Worm (Caenorhabditis elegans) whole organism, L4 larva: Measurements from ENCODE around the gene C48D1.1.

Experiments
- F44E2.7 ChIP-seq: fragments of 200-800 bp; sonication (Bioruptor generic); IDR thresholded peaks from 2 replicates; pipeline ENCODE4 v2.1.2; 2022; ENCODE audit warnings: missing genetic modification characterization, missing compliant biosample characterization
- F49E8.2 ChIP-seq: sonication (generic microtip); optimal IDR thresholded peaks from 2 replicates; lab custom pipeline; 2016; ENCODE audit warnings: missing compliant biosample characterization, mild to moderate bottlenecking, missing genetic modification characterization, borderline replicate concordance
- Y48G9A.11 ChIP-seq: fragments of 200-800 bp; sonication (Bioruptor generic); IDR thresholded peaks from 2 replicates; pipeline ENCODE4 v1.3.6; 2022; ENCODE audit warnings: missing genetic modification reagents, missing genetic modification characterization, missing compliant biosample characterization
- ZK337.2 ChIP-seq: fragments of 200-800 bp; sonication (Bioruptor generic); IDR thresholded peaks from 2 replicates; pipeline ENCODE4 v1.3.6; 2022; ENCODE audit warnings: missing genetic modification reagents, missing genetic modification characterization, missing compliant biosample characterization
- aha-1 ChIP-seq: fragments of 150-350 bp; peaks from one replicate; lab custom pipeline; 2014; ENCODE audit warnings: missing biosample characterization, missing genetic modification characterization
- aly-2 ChIP-seq: sonication (generic microtip); optimal IDR thresholded peaks from 2 replicates; lab custom pipeline; 2018; ENCODE audit warnings: missing biosample characterization, missing genetic modification characterization
- ama-1 ChIP-seq: fragments of 150-350 bp; optimal IDR thresholded peaks from 2 replicates; lab custom pipeline; 2014; ENCODE audit warnings: inconsistent platforms, mixed read lengths
- arid-1 ChIP-seq: fragments of 200-800 bp; sonication (Bioruptor generic); conservative IDR thresholded peaks from 2 replicates; pipeline ENCODE4 v1.3.6; 2022; ENCODE audit warnings: missing genetic modification reagents, missing genetic modification characterization, missing compliant biosample characterization
- attf-4 ChIP-seq: sonication (generic microtip); optimal IDR thresholded peaks from 3 replicates; lab custom pipeline; 2017; ENCODE audit warnings: missing biosample characterization, missing genetic modification characterization
- ceh-32 ChIP-seq: sonication (generic microtip); optimal IDR thresholded peaks from 2 replicates; lab custom pipeline; 2016; ENCODE audit warnings: mild to moderate bottlenecking, missing genetic modification characterization, missing compliant biosample characterization; ENCODE audit not compliant: poor library complexity
- ceh-82 ChIP-seq: sonication (generic microtip); optimal IDR thresholded peaks from 2 replicates; lab custom pipeline; 2017; ENCODE audit warnings: missing biosample characterization, missing genetic modification characterization
- ces-1 ChIP-seq: fragments of 150-350 bp; sonication (generic microtip); optimal IDR thresholded peaks from 4 replicates; lab custom pipeline; 2014; ENCODE audit warnings: missing biosample characterization, missing genetic modification reagents, missing genetic modification characterization
- daf-16 ChIP-seq, 3 experiments: sonication (generic microtip); optimal IDR thresholded peaks; 2 replicates each; lab custom pipeline; 2016 to 2017; ENCODE audit warnings: missing genetic modification characterization in 3 of 3, missing genetic modification reagents in 3 of 3, mild to moderate bottlenecking in 2 of 3, missing compliant biosample characterization in 2 of 3, missing biosample characterization in 1 of 3, moderate library complexity in 1 of 3
- daf-8 ChIP-seq: fragments of 200-800 bp; sonication (Bioruptor generic); IDR thresholded peaks from 2 replicates; pipeline ENCODE4 v1.3.6; 2022; ENCODE audit warnings: missing genetic modification characterization, missing compliant biosample characterization
- dmd-6 ChIP-seq: fragments of 200-800 bp; sonication (Bioruptor generic); IDR thresholded peaks from 2 replicates; pipeline ENCODE4 v1.3.6; 2022; ENCODE audit warnings: missing genetic modification reagents, missing genetic modification characterization, missing compliant biosample characterization
- dmd-9 ChIP-seq: fragments of 200-800 bp; sonication (Bioruptor generic); IDR thresholded peaks from 2 replicates; pipeline ENCODE4 v1.3.6; 2022; ENCODE audit warnings: missing genetic modification reagents, missing genetic modification characterization, missing compliant biosample characterization
- dpl-1 ChIP-seq: fragments of 150-350 bp; optimal IDR thresholded peaks from 2 replicates; lab custom pipeline; 2014; ENCODE audit warnings: missing biosample characterization, missing genetic modification reagents, missing genetic modification characterization
- dve-1 ChIP-seq: sonication (generic microtip); optimal IDR thresholded peaks from 2 replicates; lab custom pipeline; 2017; ENCODE audit warnings: antibody characterized with exemption, mild to moderate bottlenecking, missing genetic modification characterization, missing compliant biosample characterization; ENCODE audit not compliant: insufficient read depth
- fos-1 ChIP-seq: fragments of 150-350 bp; optimal IDR thresholded peaks from 2 replicates; lab custom pipeline; 2014; ENCODE audit warnings: missing biosample characterization, missing genetic modification characterization
- hif-1 ChIP-seq, 2 experiments: sonication (generic microtip); optimal IDR thresholded peaks; 2 replicates each; lab custom pipeline; 2016 to 2017; ENCODE audit warnings: missing compliant biosample characterization in 2 of 2, missing genetic modification characterization in 2 of 2, missing genetic modification reagents in 2 of 2, missing genotype in 2 of 2, mild to moderate bottlenecking in 1 of 2
- lin-1 ChIP-seq: fragments of 200-800 bp; sonication (Bioruptor generic); IDR thresholded peaks from 2 replicates; pipeline ENCODE4 v1.3.6; 2022; ENCODE audit warnings: missing genetic modification reagents, missing genetic modification characterization, missing compliant biosample characterization
- lin-15B ChIP-seq: fragments of 150-350 bp; sonication (generic microtip); optimal IDR thresholded peaks from 3 replicates; lab custom pipeline; 2014; ENCODE audit warnings: missing biosample characterization, missing genetic modification characterization
- lin-29 ChIP-seq: fragments of 200-800 bp; sonication (Bioruptor generic); IDR thresholded peaks from 2 replicates; pipeline ENCODE4 v1.3.6; 2022; ENCODE audit warnings: missing genetic modification reagents, missing genetic modification characterization, missing compliant biosample characterization
- lin-38 ChIP-seq: fragments of 200-800 bp; sonication (Bioruptor generic); IDR thresholded peaks from 2 replicates; pipeline ENCODE4 v1.3.6; 2022; ENCODE audit warnings: missing genetic modification reagents, missing genetic modification characterization, missing compliant biosample characterization
- lin-39 ChIP-seq: fragments of 150-350 bp; optimal IDR thresholded peaks from 2 replicates; lab custom pipeline; 2014; ENCODE audit warnings: missing biosample characterization, missing genetic modification reagents, missing genetic modification characterization
- lsy-2 ChIP-seq, 2 experiments: fragments of 150-350 bp in 1 of 2; sonication (generic microtip) in 1 of 2; optimal IDR thresholded peaks; 2 replicates each; lab custom pipeline; 2014 to 2017; ENCODE audit warnings: missing biosample characterization in 2 of 2, missing genetic modification characterization in 2 of 2
- mdt-29 ChIP-seq: fragments of 200-800 bp; sonication (Bioruptor generic); IDR thresholded peaks from 2 replicates; pipeline ENCODE4 v1.3.6; 2022; ENCODE audit warnings: missing genetic modification reagents, missing genetic modification characterization, missing compliant biosample characterization
- mxl-3 ChIP-seq: fragments of 200-800 bp; sonication (Bioruptor generic); optimal IDR thresholded peaks from 2 replicates; lab custom pipeline; 2018; ENCODE audit warnings: mild to moderate bottlenecking, missing genetic modification characterization, missing compliant biosample characterization
- nhr-102 ChIP-seq: sonication (generic microtip); optimal IDR thresholded peaks from 2 replicates; lab custom pipeline; 2016; ENCODE audit warnings: mild to moderate bottlenecking, missing genetic modification characterization, moderate library complexity, missing compliant biosample characterization
- nhr-111 ChIP-seq: fragments of 200-800 bp; sonication (Bioruptor generic); optimal IDR thresholded peaks from 2 replicates; lab custom pipeline; 2018; ENCODE audit warnings: mild to moderate bottlenecking, missing genetic modification characterization, missing compliant biosample characterization
- nhr-25 ChIP-seq: sonication (generic microtip); optimal IDR thresholded peaks from 2 replicates; lab custom pipeline; 2017; ENCODE audit warnings: missing genetic modification characterization, mild to moderate bottlenecking, missing compliant biosample characterization, antibody characterized with exemption, moderate library complexity, borderline replicate concordance; ENCODE audit not compliant: insufficient read depth
- saeg-2 ChIP-seq: fragments of 200-800 bp; sonication (Bioruptor generic); IDR thresholded peaks from 2 replicates; pipeline ENCODE4 v1.3.6; 2022; ENCODE audit warnings: missing genetic modification reagents, missing genetic modification characterization, missing compliant biosample characterization
- set-16 ChIP-seq: fragments of 200-800 bp; sonication (Bioruptor generic); IDR thresholded peaks from 2 replicates; pipeline ENCODE4 v1.3.6; 2022; ENCODE audit warnings: missing genetic modification reagents, missing genetic modification characterization, missing compliant biosample characterization
- skn-1 ChIP-seq: fragments of 150-350 bp; optimal IDR thresholded peaks from 2 replicates; lab custom pipeline; 2014; ENCODE audit warnings: missing biosample characterization, missing genetic modification characterization
- snpc-4 ChIP-seq: fragments of 150-350 bp; optimal IDR thresholded peaks from 2 replicates; lab custom pipeline; 2014; ENCODE audit warnings: missing biosample characterization, missing genetic modification characterization
- tra-1 ChIP-seq: fragments of 200-800 bp; sonication (Bioruptor generic); IDR thresholded peaks from 2 replicates; pipeline ENCODE4 v1.3.6; 2022; ENCODE audit warnings: missing genetic modification reagents, missing genetic modification characterization, missing compliant biosample characterization
- unc-62 ChIP-seq, 3 experiments: fragments of 150-350 bp in 1 of 3; sonication (generic microtip); optimal IDR thresholded peaks in 2 of 3; peaks in 1 of 3; 1 replicate in 1 of 3; 2 replicates in 2 of 3; lab custom pipeline; 2014 to 2017; ENCODE audit warnings: missing biosample characterization in 3 of 3, missing genetic modification characterization in 3 of 3, missing genetic modification reagents in 3 of 3, missing genotype in 1 of 3
- zag-1 ChIP-seq: fragments of 150-350 bp; optimal IDR thresholded peaks from 2 replicates; lab custom pipeline; 2014; ENCODE audit warnings: missing biosample characterization, missing genetic modification characterization
- zfp-2 ChIP-seq: sonication (generic microtip); optimal IDR thresholded peaks from 2 replicates; lab custom pipeline; 2016; ENCODE audit warnings: mild to moderate bottlenecking, missing genetic modification characterization, missing compliant biosample characterization

Gene C48D1.1

ce11 chrIV:13197282-13197681 is at the start of gene C48D1.1:
Gene C48D1.1 (minus strand): TSS chrIV:13197382.
- TF ChIP-seq aha-1 (tag; lab: Kevin White, UChicago): peak; percentile 49
- no peak for TF ChIP-seq mxl-3 (GFP tag; lab: Kevin White, UChicago)
- TF ChIP-seq dpl-1 (GFP tag; lab: Kevin White, UChicago): no peak

- no peak for TF ChIP-seq fos-1
- TF ChIP-seq aha-1 (tag; lab: Kevin White, UChicago): peak; percentile 45
- TF ChIP-seq, all 104 proteins: peak for 1
Observed at ce11 chrIV:13246961-13247360, 49.8 kb upstream of the C48D1.1 start, which contains the start of gene JC8.7. Gene JC8.7 (plus strand): TSS chrIV:13247261.

- TF ChIP-seq set-16 (GFP tag; lab: Robert Waterston, UW): no peak
- no peak for TF ChIP-seq dmd-9 (GFP tag; lab: Robert Waterston, UW)
- no peak for TF ChIP-seq daf-16 (GFP tag; optimal IDR thresholded peaks at IDR 0.05; lab: Kevin White, UChicago)
- TF ChIP-seq daf-16 (tag; optimal IDR thresholded peaks at IDR 0.05; lab: Kevin White, UChicago): no peak
- TF ChIP-seq attf-4 (tag; lab: Kevin White, UChicago): no peak
- no peak for TF ChIP-seq F49E8.2 (tag; lab: Kevin White, UChicago)
- no peak for TF ChIP-seq lin-15B
- no peak for TF ChIP-seq Y48G9A.11 (GFP tag; lab: Robert Waterston, UW)
- TF ChIP-seq ama-1 (lab: Kevin White, UChicago): no peak
- TF ChIP-seq saeg-2: no peak
- no peak for TF ChIP-seq tra-1 (GFP tag; lab: Robert Waterston, UW)
- TF ChIP-seq lin-39: no peak
- no peak for TF ChIP-seq ceh-82
- no peak for TF ChIP-seq ces-1 (GFP tag; lab: Kevin White, UChicago)
- no peak for TF ChIP-seq daf-8 (GFP tag; lab: Robert Waterston, UW)
- no peak for TF ChIP-seq F44E2.7 (GFP tag; lab: Robert Waterston, UW)
- no peak for TF ChIP-seq zfp-2 (tag; lab: Kevin White, UChicago)
- TF ChIP-seq aly-2 (tag; lab: Kevin White, UChicago): no peak
- no peak for TF ChIP-seq nhr-25 (tag; lab: Kevin White, UChicago)
- no peak for TF ChIP-seq zag-1 (tag; lab: Kevin White, UChicago)
Observed at ce11 chrIV:13244024-13244423, 46.8 kb upstream of the C48D1.1 start, which contains the start of gene cox-11. Gene cox-11 (plus strand): TSS chrIV:13244324.

ce11 chrIV:13243375-13243774 is 46.2 kb upstream of the C48D1.1 start, which contains the start of gene JC8.4:
Gene JC8.4 (plus strand): TSS chrIV:13243675.
- peak; percentile 50 for TF ChIP-seq lin-38
- TF ChIP-seq lin-15B: no peak
- TF ChIP-seq mdt-29 (GFP tag; lab: Robert Waterston, UW): no peak
- no peak for TF ChIP-seq dve-1 (tag; lab: Kevin White, UChicago)
- no peak for TF ChIP-seq hif-1 (tag; optimal IDR thresholded peaks at IDR 0.05; lab: Kevin White, UChicago)
- TF ChIP-seq dmd-6 (GFP tag; lab: Robert Waterston, UW): no peak
- TF ChIP-seq lin-1 (GFP tag; lab: Robert Waterston, UW): no peak
- TF ChIP-seq, all 104 proteins: peak for 1

- no peak for TF ChIP-seq skn-1
- TF ChIP-seq ceh-32: no peak
- TF ChIP-seq nhr-102 (tag; lab: Kevin White, UChicago): no peak
- no peak for TF ChIP-seq ZK337.2 (GFP tag; lab: Robert Waterston, UW)
- no peak for TF ChIP-seq snpc-4 (tag; lab: Kevin White, UChicago)
- no peak for TF ChIP-seq hif-1 (tag; optimal IDR thresholded peaks at IDR 0.05; lab: Kevin White, UChicago)
- TF ChIP-seq arid-1: no peak
- TF ChIP-seq lsy-2 (tag; optimal IDR thresholded peaks at IDR 0.05; lab: Kevin White, UChicago): no peak
- no peak for TF ChIP-seq nhr-111 (GFP tag; lab: Kevin White, UChicago)
- no peak for TF ChIP-seq lin-15B
- TF ChIP-seq unc-62 (GFP tag; optimal IDR thresholded peaks at IDR 0.05 in 1 of 2; lab: Kevin White, UChicago): peak in 1 of 2 experiments; percentile 63
- TF ChIP-seq unc-62 (tag; optimal IDR thresholded peaks at IDR 0.05; lab: Kevin White, UChicago): no peak
- peak; percentile 72 for TF ChIP-seq aha-1 (tag; lab: Kevin White, UChicago)
- 0 out of 2 replicates have a peak, but pooled peaks have one; percentile 5 for TF ChIP-seq lin-38
- TF ChIP-seq lin-29 (GFP tag; lab: Robert Waterston, UW): no peak
- TF ChIP-seq daf-8 (GFP tag; lab: Robert Waterston, UW): no peak
Observed at ce11 chrIV:13241340-13241739, 44.2 kb upstream of the C48D1.1 start.
